Fruit fly (Drosophila melanogaster) whole organism, embryonic: ENCODE measurements around the gene Dyrk2.

Experiments used
- Atf-2 ChIP-seq: fragments of 200-800 bp; sonication (Bioruptor generic); optimal IDR thresholded peaks from 2 replicates; lab custom pipeline; 2016; ENCODE audit warnings: missing biosample characterization, missing genetic modification characterization
- Atf6 ChIP-seq: fragments of 200-800 bp; sonication (Bioruptor generic); IDR thresholded peaks from 2 replicates; pipeline ENCODE4 v1.3.6; 2022; ENCODE audit warnings: missing biosample characterization, missing genetic modification characterization
- CG10462 ChIP-seq: fragments of 200-800 bp; sonication (Bioruptor generic); optimal IDR thresholded peaks from 2 replicates; lab custom pipeline; 2016; ENCODE audit warnings: missing biosample characterization, missing genetic modification characterization
- CG12104 ChIP-seq: fragments of 200-800 bp; sonication (Bioruptor generic); optimal IDR thresholded peaks from 3 replicates; lab custom pipeline; 2016; ENCODE audit warnings: missing biosample characterization, missing genetic modification characterization
- CG13775 ChIP-seq: fragments of 200-800 bp; sonication (Bioruptor generic); optimal IDR thresholded peaks from 3 replicates; lab custom pipeline; 2017; ENCODE audit warnings: missing biosample characterization, mild to moderate bottlenecking, missing genetic modification characterization
- CG16813 ChIP-seq: fragments of 200-800 bp; sonication (Bioruptor generic); IDR thresholded peaks from 3 replicates; pipeline ENCODE4 v1.3.6; 2022; ENCODE audit warnings: missing biosample characterization, missing genetic modification characterization; ENCODE audit not compliant: partially characterized antibody
- CG17612 ChIP-seq: fragments of 200-800 bp; sonication (Bioruptor generic); IDR thresholded peaks from 2 replicates; pipeline ENCODE4 v1.3.6; 2022; ENCODE audit warnings: missing biosample characterization, missing genetic modification characterization
- CG34376 ChIP-seq: fragments of 200-800 bp; sonication (Bioruptor generic); optimal IDR thresholded peaks from 2 replicates; lab custom pipeline; 2018; ENCODE audit warnings: missing biosample characterization, mild to moderate bottlenecking, missing genetic modification characterization
- CG4707 ChIP-seq: fragments of 200-800 bp; sonication (Bioruptor generic); optimal IDR thresholded peaks from 2 replicates; lab custom pipeline; 2018; ENCODE audit warnings: missing biosample characterization, mild to moderate bottlenecking, missing genetic modification characterization, moderate library complexity
- CG5245 ChIP-seq: fragments of 200-800 bp; sonication (Bioruptor generic); optimal IDR thresholded peaks from 3 replicates; lab custom pipeline; 2016; ENCODE audit warnings: missing biosample characterization, missing genetic modification characterization
- CG7357 ChIP-seq: fragments of 200-800 bp; sonication (Bioruptor generic); IDR thresholded peaks from 3 replicates; pipeline ENCODE4 v1.3.6; 2022; ENCODE audit warnings: missing biosample characterization, missing genetic modification characterization
- CG7839 ChIP-seq: fragments of 200-800 bp; sonication (Bioruptor generic); optimal IDR thresholded peaks from 3 replicates; lab custom pipeline; 2018; ENCODE audit warnings: missing biosample characterization, mild to moderate bottlenecking, missing genetic modification characterization, moderate library complexity
- CG8281 ChIP-seq: fragments of 200-800 bp; sonication (Bioruptor generic); optimal IDR thresholded peaks from 2 replicates; lab custom pipeline; 2018; ENCODE audit warnings: missing biosample characterization, mild to moderate bottlenecking, missing genetic modification characterization, moderate library complexity
- CG8359 ChIP-seq: fragments of 200-800 bp; sonication (Bioruptor generic); optimal IDR thresholded peaks from 2 replicates; lab custom pipeline; 2017; ENCODE audit warnings: missing biosample characterization, mild to moderate bottlenecking, missing genetic modification characterization, borderline replicate concordance
- CG9215 ChIP-seq: fragments of 200-800 bp; sonication (Bioruptor generic); IDR thresholded peaks from 2 replicates; pipeline ENCODE4 v1.3.6; 2022; ENCODE audit warnings: missing biosample characterization, missing genetic modification characterization
- CTCF ChIP-seq: fragments of 200-800 bp; sonication (Bioruptor generic); optimal IDR thresholded peaks from 2 replicates; lab custom pipeline; 2017; ENCODE audit warnings: missing biosample characterization, mild to moderate bottlenecking, missing genetic modification characterization, moderate library complexity
- Chrac-16 ChIP-seq: fragments of 200-800 bp; sonication (Bioruptor generic); optimal IDR thresholded peaks from 3 replicates; lab custom pipeline; 2016; ENCODE audit warnings: missing biosample characterization, missing genetic modification characterization
- CkIIα-i1 ChIP-seq: fragments of 200-800 bp; sonication (Bioruptor generic); IDR thresholded peaks from 2 replicates; pipeline ENCODE4 v1.3.6; 2022; ENCODE audit warnings: missing biosample characterization, missing genetic modification characterization
- Doc3 ChIP-seq: fragments of 200-800 bp; sonication (Bioruptor generic); IDR thresholded peaks from 3 replicates; pipeline ENCODE4 v1.3.6; 2022; ENCODE audit warnings: missing biosample characterization, missing genetic modification characterization; ENCODE audit not compliant: partially characterized antibody
- E2f1 ChIP-seq: fragments of 200-800 bp; sonication (Bioruptor generic); IDR thresholded peaks from 2 replicates; pipeline ENCODE4 v1.3.6; 2022; ENCODE audit warnings: missing biosample characterization, missing genetic modification characterization
- Hey ChIP-seq: fragments of 200-800 bp; sonication (Bioruptor generic); optimal IDR thresholded peaks from 3 replicates; lab custom pipeline; 2018; ENCODE audit warnings: missing biosample characterization, mild to moderate bottlenecking, missing genetic modification characterization
- Hmr ChIP-seq: fragments of 200-800 bp; sonication (Bioruptor generic); optimal IDR thresholded peaks from 3 replicates; lab custom pipeline; 2017; ENCODE audit warnings: mild to moderate bottlenecking, missing biosample characterization, missing genetic modification reagents, missing genetic modification characterization
- Kr ChIP-seq: fragments of 200-800 bp; sonication (Bioruptor generic); optimal IDR thresholded peaks from 2 replicates; lab custom pipeline; 2017; ENCODE audit warnings: missing biosample characterization, mild to moderate bottlenecking, missing genetic modification characterization
- Scr ChIP-seq: fragments of 200-800 bp; sonication (Bioruptor generic); IDR thresholded peaks from 2 replicates; pipeline ENCODE4 v1.3.6; 2022; ENCODE audit warnings: missing biosample characterization, missing genetic modification characterization; ENCODE audit not compliant: partially characterized antibody
- Stat92E ChIP-seq, 3 experiments: fragments of >200 bp in 2 of 3; fragments of 200-800 bp in 1 of 3; sonication (Bioruptor generic) in 1 of 3; optimal IDR thresholded peaks; 2 replicates each; lab custom pipeline; 2017 to 2019; ENCODE audit warnings: missing biosample characterization in 3 of 3, missing genetic modification characterization in 3 of 3, mild to moderate bottlenecking in 1 of 3, moderate library complexity in 1 of 3
- Taf1 ChIP-seq: fragments of 200-800 bp; sonication (Bioruptor generic); IDR thresholded peaks from 2 replicates; pipeline ENCODE4 v1.3.6; 2022; ENCODE audit warnings: missing biosample characterization, missing genetic modification characterization
- ac ChIP-seq: fragments of 200-800 bp; sonication (Bioruptor generic); optimal IDR thresholded peaks from 3 replicates; lab custom pipeline; 2017; ENCODE audit warnings: missing biosample characterization, mild to moderate bottlenecking, missing genetic modification characterization
- bigmax ChIP-seq: fragments of 200-800 bp; sonication (Bioruptor generic); optimal IDR thresholded peaks from 2 replicates; lab custom pipeline; 2018; ENCODE audit warnings: missing biosample characterization, mild to moderate bottlenecking, missing genetic modification characterization
- emc ChIP-seq: fragments of 200-800 bp; sonication (Bioruptor generic); optimal IDR thresholded peaks from 2 replicates; lab custom pipeline; 2016; ENCODE audit warnings: missing biosample characterization, missing genetic modification characterization
- ems ChIP-seq: fragments of 200-800 bp; sonication (Bioruptor generic); optimal IDR thresholded peaks from 3 replicates; lab custom pipeline; 2016; ENCODE audit warnings: missing biosample characterization, missing genetic modification characterization
- exex ChIP-seq: fragments of 200-800 bp; sonication (Bioruptor generic); optimal IDR thresholded peaks from 4 replicates; lab custom pipeline; 2018; ENCODE audit warnings: missing biosample characterization, mild to moderate bottlenecking, missing genetic modification characterization, moderate library complexity
- gem ChIP-seq: fragments of 200-800 bp; sonication (Bioruptor generic); optimal IDR thresholded peaks from 2 replicates; lab custom pipeline; 2019; ENCODE audit warnings: missing biosample characterization, mild to moderate bottlenecking, missing genetic modification characterization, moderate library complexity
- grau ChIP-seq: fragments of 200-800 bp; optimal IDR thresholded peaks from 3 replicates; lab custom pipeline; 2019; ENCODE audit warnings: missing biosample characterization, mild to moderate bottlenecking, missing genetic modification characterization, moderate library complexity
- gsb ChIP-seq: fragments of 200-800 bp; sonication (Bioruptor generic); IDR thresholded peaks from 2 replicates; pipeline ENCODE4 v1.3.6; 2022; ENCODE audit warnings: missing biosample characterization, missing genetic modification characterization
- hb ChIP-seq: fragments of 200-800 bp; sonication (Bioruptor generic); IDR thresholded peaks from 3 replicates; pipeline ENCODE4 v1.3.6; 2022; ENCODE audit warnings: missing biosample characterization, missing genetic modification characterization; ENCODE audit not compliant: partially characterized antibody
- onecut ChIP-seq: fragments of 200-800 bp; sonication (Bioruptor generic); IDR thresholded peaks from 2 replicates; pipeline ENCODE4 v1.3.6; 2022; ENCODE audit warnings: missing biosample characterization, missing genetic modification characterization
- org-1 ChIP-seq: fragments of 200-800 bp; sonication (Bioruptor generic); optimal IDR thresholded peaks from 2 replicates; lab custom pipeline; 2017; ENCODE audit warnings: missing biosample characterization, missing genetic modification characterization
- salm ChIP-seq: fragments of 200-800 bp; sonication (Bioruptor generic); optimal IDR thresholded peaks from 2 replicates; lab custom pipeline; 2018; ENCODE audit warnings: missing biosample characterization, mild to moderate bottlenecking, missing genetic modification characterization
- sd ChIP-seq: fragments of 200-800 bp; sonication (Bioruptor generic); optimal IDR thresholded peaks from 3 replicates; lab custom pipeline; 2018; ENCODE audit warnings: missing biosample characterization, mild to moderate bottlenecking, missing genetic modification characterization, moderate library complexity
- sens ChIP-seq: fragments of 200-800 bp; sonication (Bioruptor generic); peaks from one replicate; lab custom pipeline; 2016; ENCODE audit warnings: missing biosample characterization, missing genetic modification characterization
- sens-2 ChIP-seq: fragments of 200-800 bp; sonication (Bioruptor generic); IDR thresholded peaks from 2 replicates; pipeline ENCODE4 v1.3.6; 2022; ENCODE audit warnings: missing biosample characterization, missing genetic modification characterization
- sim ChIP-seq: fragments of 200-800 bp; sonication (Bioruptor generic); IDR thresholded peaks from 2 replicates; pipeline ENCODE4 v1.3.6; 2022; ENCODE audit warnings: missing biosample characterization, missing genetic modification characterization
- slp2 ChIP-seq: fragments of 200-800 bp; sonication (Bioruptor generic); optimal IDR thresholded peaks from 2 replicates; lab custom pipeline; 2016; ENCODE audit warnings: missing biosample characterization, missing genetic modification characterization
- sug ChIP-seq: fragments of 200-800 bp; optimal IDR thresholded peaks from 2 replicates; lab custom pipeline; 2019; ENCODE audit warnings: missing biosample characterization, mild to moderate bottlenecking, missing genetic modification characterization, moderate library complexity
- twi ChIP-seq: fragments of 200-800 bp; optimal IDR thresholded peaks from 2 replicates; lab custom pipeline; 2019; ENCODE audit warnings: missing biosample characterization, mild to moderate bottlenecking, missing genetic modification characterization, moderate library complexity
- wor ChIP-seq: fragments of 200-800 bp; sonication (Bioruptor generic); IDR thresholded peaks from 2 replicates; pipeline ENCODE4 v1.3.6; 2022; ENCODE audit warnings: missing biosample characterization, missing genetic modification characterization

Dyrk2 gene

dm6 chr2L:14230538-14230937, 3.4 kb downstream of the Dyrk2 start (continued):
- TF ChIP-seq emc (no peak), CG9215 (no peak), E2f1 (GFP tag; lab: Robert Waterston, UW) (no peak), gem (tag; lab: Kevin White, UChicago) (peak; percentile 4), CG8359 (GFP tag; lab: Kevin White, UChicago) (no peak), CG17612 (no peak), sug (tag; lab: Kevin White, UChicago) (peak; percentile 45), hb (GFP tag; lab: Robert Waterston, UW) (no peak), Doc3 (GFP tag; lab: Robert Waterston, UW) (no peak), CG13775 (GFP tag; lab: Kevin White, UChicago) (no peak), grau (no peak), onecut (GFP tag; lab: Robert Waterston, UW) (no peak), CTCF (GFP tag; lab: Kevin White, UChicago) (no peak), Chrac-16 (GFP tag; lab: Kevin White, UChicago) (no peak), Atf6 (GFP tag; lab: Robert Waterston, UW) (no peak), CG12104 (GFP tag; lab: Kevin White, UChicago) (no peak), CG4707 (no peak), CG7839 (tag; lab: Kevin White, UChicago) (no peak), twi (peak; percentile 77), Scr (no peak), Taf1 (GFP tag; lab: Robert Waterston, UW) (no peak), CG34376 (peak; percentile 41), ems (GFP tag; lab: Kevin White, UChicago) (no peak), Hey (tag; lab: Kevin White, UChicago) (no peak), sens-2 (GFP tag; lab: Robert Waterston, UW) (peak; percentile 35; the same call in 1 of the 2 replicates), Kr (GFP tag; lab: Kevin White, UChicago) (peak; percentile 52), CG8281 (tag; lab: Kevin White, UChicago) (peak; percentile 33), gsb (GFP tag; lab: Robert Waterston, UW) (no peak), Hmr (peak; percentile 26), wor (no peak), CG7357 (GFP tag; lab: Robert Waterston, UW) (no peak), sim (GFP tag; lab: Robert Waterston, UW) (no peak), ac (GFP tag; lab: Kevin White, UChicago) (no peak), CG16813 (GFP tag; lab: Robert Waterston, UW) (no peak), exex (tag; lab: Kevin White, UChicago) (peak; percentile 73), Atf-2 (GFP tag; lab: Kevin White, UChicago) (no peak), CG5245 (GFP tag; lab: Kevin White, UChicago) (no peak), bigmax (no peak), sens (GFP tag; lab: Kevin White, UChicago) (no peak), slp2 (GFP tag; lab: Kevin White, UChicago) (no peak), org-1 (GFP tag; lab: Kevin White, UChicago) (no peak), CG10462 (GFP tag; lab: Kevin White, UChicago) (no peak), sd (tag; lab: Kevin White, UChicago) (peak; percentile 79), CkIIα-i1 (no peak), Stat92E (GFP tag; optimal IDR thresholded peaks at IDR 0.05; lab: Kevin White, UChicago) (no peak), salm (tag; lab: Kevin White, UChicago) (peak; percentile 20)
- TF ChIP-seq, all 482 proteins: peak for 27
